ENCODE assay signal across 3 worm cellular contexts in genomic region chrII:10959138-10959537, ce11.
TF ChIP-seq lines count a peak whose summit lies in the region.

No protein-coding gene starts in this region.

TF ChIP-seq in whole organism, L2 larva, 48 proteins besides CTCF, POLR2A, EP300 and RAD21:
- TF ChIP-seq mab-5 (tag; optimal IDR thresholded peaks at IDR 0.05; lab: Kevin White, UChicago) (peak; percentile 56), sem-4 (tag; optimal IDR thresholded peaks at IDR 0.05; lab: Kevin White, UChicago) (no peak), nhr-10 (tag; optimal IDR thresholded peaks at IDR 0.05; lab: Kevin White, UChicago) (no peak), nhr-237 (tag; optimal IDR thresholded peaks at IDR 0.05; lab: Kevin White, UChicago) (no peak), unc-55 (GFP tag; optimal IDR thresholded peaks at IDR 0.05; lab: Kevin White, UChicago) (peak; percentile 35), F13H6.1 (tag; optimal IDR thresholded peaks at IDR 0.05; lab: Kevin White, UChicago) (no peak), unc-39 (tag; optimal IDR thresholded peaks at IDR 0.05; lab: Kevin White, UChicago) (no peak), skn-1 (tag; optimal IDR thresholded peaks at IDR 0.05; lab: Kevin White, UChicago) (no peak), zag-1 (tag; optimal IDR thresholded peaks at IDR 0.05; lab: Kevin White, UChicago) (peak; percentile 55), alr-1 (tag; optimal IDR thresholded peaks at IDR 0.05; lab: Kevin White, UChicago) (no peak), elt-3 (tag; optimal IDR thresholded peaks at IDR 0.05; lab: Kevin White, UChicago) (no peak), dmd-4 (tag; optimal IDR thresholded peaks at IDR 0.05; lab: Kevin White, UChicago) (no peak), sma-9 (GFP tag; optimal IDR thresholded peaks at IDR 0.05; lab: Kevin White, UChicago) (no peak), sma-9 (tag; optimal IDR thresholded peaks at IDR 0.05; lab: Kevin White, UChicago) (no peak), ceh-16 (tag; optimal IDR thresholded peaks at IDR 0.05; lab: Kevin White, UChicago) (no peak), ztf-1 (GFP tag; conservative IDR thresholded peaks at IDR 0.05; lab: Robert Waterston, UW) (no peak), sma-3 (GFP tag; optimal IDR thresholded peaks at IDR 0.05; lab: Kevin White, UChicago) (no peak), C34F6.9 (tag; optimal IDR thresholded peaks at IDR 0.05; lab: Kevin White, UChicago) (no peak), nhr-12 (tag; optimal IDR thresholded peaks at IDR 0.05; lab: Kevin White, UChicago) (no peak), lsy-2 (tag; optimal IDR thresholded peaks at IDR 0.05; lab: Kevin White, UChicago) (no peak), nhr-11 (tag; optimal IDR thresholded peaks at IDR 0.05; lab: Kevin White, UChicago) (no peak), mdl-1 (tag; optimal IDR thresholded peaks at IDR 0.05; lab: Kevin White, UChicago) (no peak), nhr-23 (tag; optimal IDR thresholded peaks at IDR 0.05; lab: Kevin White, UChicago) (no peak), R02D3.7 (tag; optimal IDR thresholded peaks at IDR 0.05; lab: Kevin White, UChicago) (no peak), nhr-25 (tag; optimal IDR thresholded peaks at IDR 0.05; lab: Kevin White, UChicago) (no peak), nhr-77 (tag; optimal IDR thresholded peaks at IDR 0.05; lab: Kevin White, UChicago) (no peak), crh-2 (tag; optimal IDR thresholded peaks at IDR 0.05; lab: Kevin White, UChicago) (no peak)

TF ChIP-seq in whole organism, L3 larva, 47 proteins besides CTCF, POLR2A, EP300 and RAD21:
- TF ChIP-seq nhr-43 (tag; optimal IDR thresholded peaks at IDR 0.05; lab: Kevin White, UChicago; ENCODE audit: poor library complexity, severe bottlenecking) (no peak), unc-62 (GFP tag; optimal IDR thresholded peaks at IDR 0.05; lab: Kevin White, UChicago) (peak; percentile 16), nhr-237 (tag; optimal IDR thresholded peaks at IDR 0.05; lab: Kevin White, UChicago) (no peak), ceh-82 (tag; optimal IDR thresholded peaks at IDR 0.05; lab: Kevin White, UChicago) (no peak), fkh-2 (tag; optimal IDR thresholded peaks at IDR 0.05; lab: Kevin White, UChicago) (no peak), hmg-11 (tag; optimal IDR thresholded peaks at IDR 0.05; lab: Kevin White, UChicago) (no peak), nhr-67 (tag; optimal IDR thresholded peaks at IDR 0.05; lab: Kevin White, UChicago) (no peak), elt-3 (tag; optimal IDR thresholded peaks at IDR 0.05; lab: Kevin White, UChicago) (no peak), nhr-12 (tag; optimal IDR thresholded peaks at IDR 0.05; lab: Kevin White, UChicago) (no peak), lin-39 (tag; optimal IDR thresholded peaks at IDR 0.05; lab: Kevin White, UChicago) (peak; percentile 51), aly-2 (tag; optimal IDR thresholded peaks at IDR 0.05; lab: Kevin White, UChicago) (no peak), elt-1 (tag; optimal IDR thresholded peaks at IDR 0.05; lab: Kevin White, UChicago) (peak; percentile 90), eor-1 (tag; optimal IDR thresholded peaks at IDR 0.05; lab: Kevin White, UChicago) (no peak), daf-12 (tag; optimal IDR thresholded peaks at IDR 0.05; lab: Kevin White, UChicago) (no peak), ceh-28 (tag; optimal IDR thresholded peaks at IDR 0.05; lab: Kevin White, UChicago) (no peak), pqm-1 (tag; optimal IDR thresholded peaks at IDR 0.05; lab: Kevin White, UChicago) (no peak)

TF ChIP-seq in whole organism, L4 larva, 104 proteins besides CTCF, POLR2A, EP300 and RAD21:
- TF ChIP-seq aha-1 (tag; lab: Kevin White, UChicago): peak; percentile 67
- no peak for TF ChIP-seq lin-39 (tag; optimal IDR thresholded peaks at IDR 0.05; lab: Kevin White, UChicago)
- TF ChIP-seq daf-16 (GFP tag; optimal IDR thresholded peaks at IDR 0.05; lab: Kevin White, UChicago): no peak
- TF ChIP-seq daf-16 (tag; optimal IDR thresholded peaks at IDR 0.05; lab: Kevin White, UChicago): no peak
- TF ChIP-seq ceh-20 (GFP tag; IDR thresholded peaks at IDR 0.05; lab: Robert Waterston, UW): 0 out of 2 replicates have a peak, but pooled peaks have one; percentile 23
TF ChIP-seq in whole organism, L4 larva: peak in this region for 2.

Comparison
In these comparisons a context has a peak if more than half of its experiments do, and no peak if none do; other contexts are left out.
1. Of the 23 proteins assayed by ChIP-seq in both whole organism, L4 larva and whole organism, L2 larva: peak only in whole organism, L4 larva: none; only in whole organism, L2 larva: zag-1; in both: none; in neither: 22.